Worm (Caenorhabditis elegans): ENCODE measurements around the gene gkow-1.
"Not testable (repeated sequence)": the region's sequence is repeated elsewhere in the genome, so short reads cannot be mapped to it uniquely, and the experiment has no call there.

The gkow-1 gene

ce11 chrIV:10318199-10318598 lies 39.7 kb upstream of the gkow-1 start, which contains the start of gene R09E10.2:
Gene R09E10.2 (minus strand): TSS chrIV:10318299.
- TF ChIP-seq fkh-10 (GFP tag; optimal IDR thresholded peaks at IDR 0.05): no peak
- no peak for TF ChIP-seq alr-1 (tag; optimal IDR thresholded peaks at IDR 0.05; ENCODE audit: borderline replicate concordance)
- TF ChIP-seq skn-1 (tag; optimal IDR thresholded peaks at IDR 0.05): no peak
- TF ChIP-seq rnt-1 (tag; optimal IDR thresholded peaks at IDR 0.05): no peak
- no peak for TF ChIP-seq nhr-12 (tag; optimal IDR thresholded peaks at IDR 0.05)
- no peak for TF ChIP-seq lin-14 (GFP tag; optimal IDR thresholded peaks at IDR 0.05)

- not testable (repeated sequence) for TF ChIP-seq unc-30 (tag; optimal IDR thresholded peaks at IDR 0.05); nhr-71 (tag; optimal IDR thresholded peaks at IDR 0.05); ces-1 (GFP tag; optimal IDR thresholded peaks at IDR 0.05)
These were observed 35.3 kb upstream of the gkow-1 start, which contains the start of gene R09E10.1 for ce11 chrIV:10322650-10323049. Gene R09E10.1 (minus strand): TSS chrIV:10322750.

DNA sequence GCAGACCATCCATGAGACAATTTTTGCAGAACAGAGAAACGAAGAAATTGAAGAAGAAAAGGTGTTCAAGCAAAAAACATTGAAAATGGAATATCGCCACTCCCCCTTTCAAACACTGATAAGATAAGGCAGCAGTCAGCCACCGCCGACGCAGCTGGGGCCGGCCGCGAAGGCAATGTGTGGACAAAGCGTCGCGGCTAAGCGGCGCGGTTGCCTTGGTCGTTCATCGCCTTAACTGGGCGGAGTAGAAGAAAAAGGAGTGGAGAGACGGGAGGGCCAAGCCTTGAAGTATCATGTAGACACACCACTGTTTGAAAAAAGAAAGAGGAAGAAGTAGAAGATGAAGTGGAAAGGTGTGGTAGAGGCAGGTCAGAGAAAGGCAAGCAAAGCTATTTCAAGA lies 27.0 kb upstream of the gkow-1 start:
- TF ChIP-seq nhr-20 (tag; optimal IDR thresholded peaks at IDR 0.05): peak; percentile 33
- TF ChIP-seq lir-3 (tag; optimal IDR thresholded peaks at IDR 0.05; ENCODE audit: poor library complexity): no peak
- peak; percentile 13 for TF ChIP-seq snu-23 (GFP tag; optimal IDR thresholded peaks at IDR 0.05)
- TF ChIP-seq pax-3 (tag; optimal IDR thresholded peaks at IDR 0.05): peak; percentile 11
- TF ChIP-seq lin-39 (tag; optimal IDR thresholded peaks at IDR 0.05): no peak
- TF ChIP-seq nhr-85 (tag): peak; percentile 26
- no peak for TF ChIP-seq ztf-11 (tag; optimal IDR thresholded peaks at IDR 0.05)
- peak in 1 of 3 experiments; percentile 25 for TF ChIP-seq ceh-82 (tag; optimal IDR thresholded peaks at IDR 0.05)
- TF ChIP-seq egl-13 (tag; optimal IDR thresholded peaks at IDR 0.05): no peak
- TF ChIP-seq vab-15 (tag; optimal IDR thresholded peaks at IDR 0.05): no peak
- no peak for TF ChIP-seq unc-98 (GFP tag; IDR thresholded peaks at IDR 0.05)
- peak; percentile 11 for TF ChIP-seq nhr-90 (tag; optimal IDR thresholded peaks at IDR 0.05; ENCODE audit: poor library complexity)
- TF ChIP-seq lsy-2 (tag; optimal IDR thresholded peaks at IDR 0.05): no peak
- TF ChIP-seq nhr-47 (tag; optimal IDR thresholded peaks at IDR 0.05): peak; percentile 9
- no peak for TF ChIP-seq ets-5 (GFP tag; IDR thresholded peaks at IDR 0.05)
- TF ChIP-seq elt-2 (tag; optimal IDR thresholded peaks at IDR 0.05): peak; percentile 58
- TF ChIP-seq nhr-19 (GFP tag; conservative IDR thresholded peaks at IDR 0.05): no peak
- TF ChIP-seq nhr-237 (tag; optimal IDR thresholded peaks at IDR 0.05): no peak
- TF ChIP-seq dsc-1 (tag; optimal IDR thresholded peaks at IDR 0.05): peak; percentile 12
- no peak for TF ChIP-seq ztf-4 (tag; optimal IDR thresholded peaks at IDR 0.05)
- peak; percentile 6 for TF ChIP-seq skn-1 (tag; optimal IDR thresholded peaks at IDR 0.05)
- TF ChIP-seq fkh-10 (GFP tag; optimal IDR thresholded peaks at IDR 0.05): peak; percentile 15
- no peak for TF ChIP-seq pag-3 (tag; optimal IDR thresholded peaks at IDR 0.05; ENCODE audit: borderline replicate concordance, insufficient read depth)
- no peak for TF ChIP-seq nhr-28 (tag; optimal IDR thresholded peaks at IDR 0.05)
- no peak for TF ChIP-seq unc-62 (GFP tag; optimal IDR thresholded peaks at IDR 0.05)
- TF ChIP-seq hlh-17 (GFP tag; optimal IDR thresholded peaks at IDR 0.05; ENCODE audit: borderline replicate concordance): no peak
- TF ChIP-seq irx-1 (tag; optimal IDR thresholded peaks at IDR 0.05): no peak
- peak; percentile 71 for TF ChIP-seq blmp-1 (tag; optimal IDR thresholded peaks at IDR 0.05)
- no peak for TF ChIP-seq fkh-4 (tag; optimal IDR thresholded peaks at IDR 0.05; ENCODE audit: borderline replicate concordance)
- peak; percentile 62 to 89 (median 72) for TF ChIP-seq elt-3 (tag; optimal IDR thresholded peaks at IDR 0.05)
- peak; percentile 13 for TF ChIP-seq nhr-77 (tag; optimal IDR thresholded peaks at IDR 0.05)
- TF ChIP-seq aly-2 (tag; optimal IDR thresholded peaks at IDR 0.05): no peak
- TF ChIP-seq efl-1 (optimal IDR thresholded peaks at IDR 0.05): no peak
- TF ChIP-seq efl-1 (GFP tag; optimal IDR thresholded peaks at IDR 0.05 in 1 of 2): peak in 1 of 2 experiments; percentile 37
- TF ChIP-seq ces-1 (GFP tag; optimal IDR thresholded peaks at IDR 0.05): no peak
- TF ChIP-seq fkh-8 (tag; optimal IDR thresholded peaks at IDR 0.05): peak; percentile 53
- no peak for TF ChIP-seq aha-1 (tag; optimal IDR thresholded peaks at IDR 0.05)
- TF ChIP-seq lin-14 (GFP tag; optimal IDR thresholded peaks at IDR 0.05): peak; percentile 66
- peak; percentile 13 for TF ChIP-seq nhr-71 (tag; optimal IDR thresholded peaks at IDR 0.05)
- no peak for TF ChIP-seq ama-1 (optimal IDR thresholded peaks at IDR 0.05)
- TF ChIP-seq rnt-1 (tag; optimal IDR thresholded peaks at IDR 0.05): no peak
- TF ChIP-seq efl-3 (GFP tag; optimal IDR thresholded peaks at IDR 0.05): no peak
- TF ChIP-seq lin-35 (GFP tag; optimal IDR thresholded peaks at IDR 0.05): peak in 1 of 2 experiments; percentile 52
- peak; percentile 0 for TF ChIP-seq swsn-7 (tag; optimal IDR thresholded peaks at IDR 0.05)
